Fruit fly (Drosophila melanogaster) whole organism, wandering third instar larva: Measurements from ENCODE around the gene Hsp70Ab.

Source experiments
- Abd-B ChIP-seq: fragments of >200 bp; optimal IDR thresholded peaks from 2 replicates; lab custom pipeline; 2017; ENCODE audit warnings: missing biosample characterization, missing genetic modification characterization
- CG32264 ChIP-seq: fragments of 200-800 bp; sonication (Bioruptor generic); optimal IDR thresholded peaks from 2 replicates; lab custom pipeline; 2016; ENCODE audit warnings: missing biosample characterization, missing genetic modification characterization
- CG9705 ChIP-seq: fragments of 200-800 bp; sonication (Bioruptor generic); optimal IDR thresholded peaks from 2 replicates; lab custom pipeline; 2018; ENCODE audit warnings: missing biosample characterization, mild to moderate bottlenecking, missing genetic modification characterization
- CrebA ChIP-seq: fragments of 200-800 bp; sonication (Bioruptor generic); optimal IDR thresholded peaks from 2 replicates; lab custom pipeline; 2016; ENCODE audit warnings: missing biosample characterization, mild to moderate bottlenecking, missing genetic modification characterization, borderline replicate concordance
- Dfd ChIP-seq: fragments of >200 bp; optimal IDR thresholded peaks from 2 replicates; lab custom pipeline; 2017; ENCODE audit warnings: missing biosample characterization, missing genetic modification characterization
- Dif ChIP-seq: fragments of 200-275, 200-300 bp; sonication (Bioruptor generic); optimal IDR thresholded peaks from 2 replicates; lab custom pipeline; 2018; ENCODE audit warnings: missing biosample characterization, missing genetic modification characterization; ENCODE audit not compliant: partially characterized antibody
- GATAd ChIP-seq: sonication (Bioruptor generic); optimal IDR thresholded peaks from 2 replicates; lab custom pipeline; 2016; ENCODE audit warnings: missing biosample characterization, missing genetic modification characterization
- HLH106 ChIP-seq: fragments of 200-800 bp; optimal IDR thresholded peaks from 3 replicates; lab custom pipeline; 2019; ENCODE audit warnings: missing biosample characterization, mild to moderate bottlenecking, missing genetic modification characterization, moderate library complexity
- Hnf4 ChIP-seq: fragments of 200-800 bp; sonication (Bioruptor generic); optimal IDR thresholded peaks from 2 replicates; lab custom pipeline; 2016; ENCODE audit warnings: missing biosample characterization, mild to moderate bottlenecking, missing genetic modification characterization
- Hr78 ChIP-seq: fragments of >200 bp; optimal IDR thresholded peaks from 2 replicates; lab custom pipeline; 2017; ENCODE audit warnings: missing biosample characterization, missing genetic modification characterization
- Hr83 ChIP-seq: fragments of 200-300 bp; sonication (Bioruptor generic); optimal IDR thresholded peaks from 2 replicates; lab custom pipeline; 2016; ENCODE audit warnings: missing biosample characterization, mild to moderate bottlenecking, missing genetic modification characterization, moderate library complexity; ENCODE audit not compliant: poor library complexity, severe bottlenecking
- Jra ChIP-seq: sonication (Bioruptor generic); optimal IDR thresholded peaks from 2 replicates; lab custom pipeline; 2016; ENCODE audit warnings: missing biosample characterization, missing genetic modification characterization
- Mio ChIP-seq: sonication (Bioruptor generic); optimal IDR thresholded peaks from 2 replicates; lab custom pipeline; 2016; ENCODE audit warnings: missing biosample characterization, missing genetic modification characterization
- Myc ChIP-seq: fragments of >200 bp; optimal IDR thresholded peaks from 2 replicates; lab custom pipeline; 2017
- N ChIP-seq: fragments of >200 bp; optimal IDR thresholded peaks from 2 replicates; lab custom pipeline; 2018; ENCODE audit warnings: missing biosample characterization, missing external identifiers, missing genetic modification characterization
- OdsH ChIP-seq: fragments of 200-800 bp; sonication (Bioruptor generic); optimal IDR thresholded peaks from 2 replicates; lab custom pipeline; 2016; ENCODE audit warnings: missing biosample characterization, mild to moderate bottlenecking, missing genetic modification characterization
- Rel ChIP-seq, 2 experiments: fragments of 200-800 bp; sonication (Bioruptor generic) in 1 of 2; optimal IDR thresholded peaks; 2 replicates in 1 of 2; 3 replicates in 1 of 2; lab custom pipeline; 2016 to 2019; ENCODE audit warnings: mild to moderate bottlenecking in 2 of 2, missing biosample characterization in 2 of 2, missing genetic modification characterization in 2 of 2, moderate library complexity in 1 of 2
- Sp1 ChIP-seq: fragments of 200-800 bp; sonication (Bioruptor generic); optimal IDR thresholded peaks from 3 replicates; lab custom pipeline; 2019; ENCODE audit warnings: missing biosample characterization, mild to moderate bottlenecking, missing genetic modification characterization, moderate library complexity
- Vsx2 ChIP-seq: fragments of 200-300, 225-300 bp; sonication (Bioruptor generic); optimal IDR thresholded peaks from 2 replicates; lab custom pipeline; 2018; ENCODE audit warnings: missing biosample characterization, missing genetic modification characterization; ENCODE audit not compliant: partially characterized antibody
- br ChIP-seq: fragments of 200-800 bp; sonication (Bioruptor generic); optimal IDR thresholded peaks from 2 replicates; lab custom pipeline; 2016; ENCODE audit warnings: missing biosample characterization, missing genetic modification characterization
- brk ChIP-seq: fragments of 200-800 bp; sonication (Bioruptor generic); optimal IDR thresholded peaks from 2 replicates; lab custom pipeline; 2016; ENCODE audit warnings: missing biosample characterization, mild to moderate bottlenecking, missing genetic modification characterization
- dl ChIP-seq, 2 experiments: fragments of 175-275, 200-275 bp in 1 of 2; fragments of 200-275 bp in 1 of 2; sonication (Bioruptor generic); optimal IDR thresholded peaks; lab custom pipeline; 2018; ENCODE audit warnings: mild to moderate bottlenecking in 2 of 2, missing biosample characterization in 2 of 2, missing genetic modification characterization in 2 of 2, moderate library complexity in 2 of 2; ENCODE audit not compliant: partially characterized antibody in 2 of 2, insufficient read depth in 1 of 2
- dmrt93B ChIP-seq: fragments of 200-800 bp; sonication (Bioruptor generic); optimal IDR thresholded peaks from 2 replicates; lab custom pipeline; 2018; ENCODE audit warnings: missing biosample characterization, mild to moderate bottlenecking, missing genetic modification characterization
- dsf ChIP-seq: sonication (Bioruptor generic); optimal IDR thresholded peaks from 2 replicates; lab custom pipeline; 2016; ENCODE audit warnings: missing biosample characterization, missing genetic modification characterization, borderline replicate concordance
- ey ChIP-seq: fragments of 200-800 bp; sonication (Bioruptor generic); optimal IDR thresholded peaks from 2 replicates; lab custom pipeline; 2016; ENCODE audit warnings: missing biosample characterization, missing genetic modification characterization
- foxo ChIP-seq, 2 experiments: fragments of 200-800 bp; sonication (Bioruptor generic); optimal IDR thresholded peaks; 2 replicates in 1 of 2; 3 replicates in 1 of 2; lab custom pipeline; 2016 to 2017; ENCODE audit warnings: missing biosample characterization in 2 of 2, missing genetic modification characterization in 2 of 2
- fru ChIP-seq: fragments of 200-800 bp; sonication (Bioruptor generic); optimal IDR thresholded peaks from 3 replicates; lab custom pipeline; 2016; ENCODE audit warnings: missing biosample characterization, mild to moderate bottlenecking, missing genetic modification characterization
- h ChIP-seq: fragments of 200-800 bp; sonication (Bioruptor generic); optimal IDR thresholded peaks from 3 replicates; lab custom pipeline; 2016; ENCODE audit warnings: missing biosample characterization, mild to moderate bottlenecking, missing genetic modification characterization
- jim ChIP-seq: fragments of 175-275, 200-325 bp; sonication (Bioruptor generic); optimal IDR thresholded peaks from 2 replicates; lab custom pipeline; 2016; ENCODE audit warnings: missing biosample characterization, mild to moderate bottlenecking, missing genetic modification characterization
- lola ChIP-seq: fragments of >200 bp; optimal IDR thresholded peaks from 2 replicates; lab custom pipeline; 2017; ENCODE audit warnings: missing biosample characterization, missing genetic modification characterization
- pan ChIP-seq: fragments of >200 bp; optimal IDR thresholded peaks from 2 replicates; lab custom pipeline; 2017
- psq ChIP-seq: fragments of 200-800 bp; sonication (Bioruptor generic); optimal IDR thresholded peaks from 3 replicates; lab custom pipeline; 2017; ENCODE audit warnings: missing biosample characterization, mild to moderate bottlenecking, missing genetic modification characterization, moderate library complexity
- rgr ChIP-seq: fragments of 200-800 bp; sonication (Bioruptor generic); optimal IDR thresholded peaks from 3 replicates; lab custom pipeline; 2016; ENCODE audit warnings: missing biosample characterization, mild to moderate bottlenecking, missing genetic modification characterization
- sage ChIP-seq: fragments of 200-800 bp; sonication (Bioruptor generic); optimal IDR thresholded peaks from 2 replicates; lab custom pipeline; 2016; ENCODE audit warnings: missing biosample characterization, mild to moderate bottlenecking, missing genetic modification characterization
- sv ChIP-seq: fragments of 200-800 bp; sonication (Bioruptor generic); optimal IDR thresholded peaks from 3 replicates; lab custom pipeline; 2016; ENCODE audit warnings: missing biosample characterization, missing genetic modification characterization
- tai ChIP-seq: sonication (Bioruptor generic); optimal IDR thresholded peaks from 2 replicates; lab custom pipeline; 2016; ENCODE audit warnings: missing biosample characterization, missing genetic modification characterization
- usp ChIP-seq: fragments of >200 bp; optimal IDR thresholded peaks from 2 replicates; lab custom pipeline; 2017; ENCODE audit warnings: missing biosample characterization, missing genetic modification characterization
- woc ChIP-seq: sonication (Bioruptor generic); optimal IDR thresholded peaks from 2 replicates; lab custom pipeline; 2016; ENCODE audit warnings: missing biosample characterization, mild to moderate bottlenecking, missing genetic modification characterization

The Hsp70Ab gene

DNA sequence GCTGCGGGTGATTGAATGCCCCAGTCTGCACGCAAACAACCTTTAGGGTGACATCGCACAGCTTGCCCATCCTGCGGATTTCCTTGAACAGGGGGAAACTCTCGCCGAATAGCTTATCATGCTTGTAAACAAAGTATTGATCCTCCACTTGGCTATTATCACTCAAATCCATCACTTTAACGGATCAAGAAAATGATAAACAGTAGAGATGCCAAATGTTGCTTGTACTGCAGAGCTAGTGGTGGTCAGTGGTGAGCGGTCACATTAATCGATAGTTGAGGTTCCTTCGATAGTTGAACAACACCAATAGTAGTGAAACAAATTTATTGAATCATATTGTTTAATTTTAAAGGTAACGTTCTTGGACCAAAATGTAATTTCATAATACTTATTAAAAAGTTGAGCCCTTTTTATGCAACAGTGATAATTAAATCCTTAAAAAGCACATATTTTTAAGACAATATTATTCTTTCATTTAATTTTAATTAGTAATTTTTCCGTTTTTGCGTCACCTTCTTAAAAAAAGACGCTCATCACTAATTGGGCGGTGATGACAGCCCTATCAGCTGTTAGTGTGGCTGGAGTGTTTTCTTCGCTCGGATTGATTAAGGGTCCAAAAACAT is 52.0 kb downstream of the Hsp70Ab start, which contains the start of the genes KLHL18 and GCC185:
KLHL18 (minus strand) TSS at position 233 of the 623 bp plus-strand sequence.
GCC185 (plus strand) TSS at position 571 of the 623 bp plus-strand sequence.
- TF ChIP-seq usp (GFP tag; lab: Kevin White, UChicago) (no peak), rgr (GFP tag; lab: Kevin White, UChicago) (peak; percentile 85), Hr78 (GFP tag; lab: Kevin White, UChicago) (no peak), Hnf4 (GFP tag; lab: Kevin White, UChicago) (no peak), h (GFP tag; lab: Kevin White, UChicago) (peak; percentile 84), Rel (GFP tag; optimal IDR thresholded peaks at IDR 0.05; lab: Kevin White, UChicago) (no peak), Rel (tag; optimal IDR thresholded peaks at IDR 0.05; lab: Kevin White, UChicago) (peak; percentile 10), sv (peak; percentile 80), Dfd (GFP tag; lab: Kevin White, UChicago) (no peak), CG32264 (GFP tag; lab: Kevin White, UChicago) (no peak), br (GFP tag; lab: Kevin White, UChicago) (peak; percentile 61), HLH106 (tag; lab: Kevin White, UChicago) (peak; percentile 91), CrebA (GFP tag; lab: Kevin White, UChicago) (no peak), Abd-B (GFP tag; lab: Kevin White, UChicago) (no peak), tai (GFP tag; lab: Kevin White, UChicago) (no peak), dl (GFP tag; optimal IDR thresholded peaks at IDR 0.05; lab: Kevin White, UChicago; ENCODE audit: insufficient read depth in 1 of 2, partially characterized antibody in 2 of 2) (no peak), Sp1 (GFP tag; lab: Kevin White, UChicago) (peak; percentile 76), CG9705 (GFP tag; lab: Kevin White, UChicago) (peak; percentile 72), N (no peak), jim (GFP tag; lab: Kevin White, UChicago) (no peak), Dif (no peak), GATAd (GFP tag; lab: Kevin White, UChicago) (peak; percentile 54), Vsx2 (no peak), dmrt93B (GFP tag; lab: Kevin White, UChicago) (peak; percentile 84), Mio (GFP tag; lab: Kevin White, UChicago) (no peak), ey (GFP tag; lab: Kevin White, UChicago) (peak; percentile 78), dsf (GFP tag; lab: Kevin White, UChicago) (peak; percentile 69), foxo (GFP tag; optimal IDR thresholded peaks at IDR 0.05; lab: Kevin White, UChicago) (peak in 1 of 2 experiments; percentile 89), lola (GFP tag; lab: Kevin White, UChicago) (no peak), Myc (lab: Kevin White, UChicago) (peak; percentile 86), brk (GFP tag; lab: Kevin White, UChicago) (no peak), pan (lab: Kevin White, UChicago) (no peak), OdsH (peak; percentile 78), sage (no peak), fru (GFP tag; lab: Kevin White, UChicago) (peak; percentile 82), woc (GFP tag; lab: Kevin White, UChicago) (peak; percentile 93), Hr83 (no peak), psq (GFP tag; lab: Kevin White, UChicago) (peak; percentile 78), Jra (GFP tag; lab: Kevin White, UChicago) (no peak)
